Fruit fly (Drosophila melanogaster) Kc167 (cell line): ENCODE measurements around the gene Doa.

Experiments
- Myc ChIP-seq: fragments of >200 bp; optimal IDR thresholded peaks from 2 replicates; lab custom pipeline; 2017; ENCODE audit warnings: missing external identifiers
- Sin3A ChIP-seq: fragments of >200 bp; optimal IDR thresholded peaks from 2 replicates; lab custom pipeline; 2018; ENCODE audit warnings: missing external identifiers
- h ChIP-seq: fragments of >200 bp; optimal IDR thresholded peaks from 3 replicates; lab custom pipeline; 2018; ENCODE audit warnings: missing external identifiers
- insv ChIP-seq: fragments of >200 bp; optimal IDR thresholded peaks from 3 replicates; lab custom pipeline; 2018; ENCODE audit warnings: missing external identifiers
- psq ChIP-seq: fragments of >200 bp; optimal IDR thresholded peaks from 2 replicates; lab custom pipeline; 2017; ENCODE audit warnings: missing external identifiers
- ttk ChIP-seq: sonication (Bioruptor generic); optimal IDR thresholded peaks from 2 replicates; lab custom pipeline; 2017; ENCODE audit warnings: missing external identifiers

Doa gene

dm6 chr3R:28848693-28849470, 39.0 kb upstream of the Doa start:
- TF ChIP-seq ttk (lab: Kevin White, UChicago) = no peak
- TF ChIP-seq Myc (lab: Kevin White, UChicago) = no peak
- no peak for TF ChIP-seq h (lab: Kevin White, UChicago)
- TF ChIP-seq psq = no peak
- TF ChIP-seq insv (lab: Kevin White, UChicago) = no peak
- no peak for TF ChIP-seq Sin3A

DNA sequence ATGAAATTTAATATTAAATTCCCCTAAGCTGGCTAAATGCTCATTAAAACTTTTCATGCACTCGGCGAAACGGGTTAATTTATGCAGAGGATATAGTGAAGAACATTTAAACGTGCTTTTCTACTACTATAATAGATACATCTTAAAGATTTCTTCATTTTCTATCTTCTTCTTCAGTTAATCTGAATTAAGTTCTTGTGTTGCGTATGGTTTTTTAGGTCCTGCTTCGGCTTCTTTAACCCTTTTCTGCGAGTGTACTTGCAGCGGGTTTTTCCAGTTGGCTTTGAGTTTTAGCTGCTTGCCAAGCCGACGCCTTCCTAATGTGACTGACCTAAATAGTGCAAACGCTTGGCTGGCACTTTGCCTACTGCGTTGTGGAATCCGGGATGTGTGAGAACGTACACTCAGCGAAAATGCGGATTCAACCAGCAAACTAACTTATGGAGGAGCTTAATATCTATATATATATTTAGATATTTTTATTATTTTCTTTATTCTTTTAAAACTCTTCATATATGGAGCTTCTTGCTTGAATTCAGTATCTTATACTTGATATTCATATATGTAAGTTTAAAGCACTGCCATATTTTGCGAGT, 37.1 kb upstream of the Doa start:
- TF ChIP-seq h (lab: Kevin White, UChicago) = no peak
- TF ChIP-seq ttk (lab: Kevin White, UChicago) = no peak
- TF ChIP-seq Myc (lab: Kevin White, UChicago) = no peak
- no peak for TF ChIP-seq insv (lab: Kevin White, UChicago)
- no peak for TF ChIP-seq psq
- TF ChIP-seq Sin3A = no peak

DNA sequence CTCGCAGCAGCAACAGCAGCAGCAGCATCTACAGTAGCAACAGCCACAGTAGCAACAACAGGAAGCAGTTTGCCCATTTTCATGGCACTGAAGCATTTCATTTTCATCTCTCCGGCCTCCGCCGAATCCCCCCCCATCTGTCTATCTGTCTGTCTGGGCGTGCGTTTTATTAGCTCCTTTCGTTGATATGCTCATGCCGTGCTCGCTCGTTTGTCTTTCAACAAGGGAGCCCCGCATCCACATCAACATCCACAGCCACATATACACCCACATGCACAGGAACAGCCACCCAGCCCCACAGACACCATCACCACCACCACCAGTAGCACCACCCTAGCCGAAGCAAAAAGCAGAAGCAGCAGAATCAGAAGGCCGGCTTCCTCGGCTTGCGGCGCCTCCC, 36.3 kb upstream of the Doa start:
- TF ChIP-seq ttk (lab: Kevin White, UChicago) (no peak), psq (no peak), Sin3A (no peak), Myc (lab: Kevin White, UChicago) (no peak), h (lab: Kevin White, UChicago) (no peak), insv (lab: Kevin White, UChicago) (no peak)

- TF ChIP-seq Sin3A (no peak), h (lab: Kevin White, UChicago) (no peak), Myc (lab: Kevin White, UChicago) (no peak), ttk (lab: Kevin White, UChicago) (no peak), psq (no peak), insv (lab: Kevin White, UChicago) (no peak)
These were observed 35.9 kb upstream of the Doa start for dm6 chr3R:28851966-28852377.

DNA sequence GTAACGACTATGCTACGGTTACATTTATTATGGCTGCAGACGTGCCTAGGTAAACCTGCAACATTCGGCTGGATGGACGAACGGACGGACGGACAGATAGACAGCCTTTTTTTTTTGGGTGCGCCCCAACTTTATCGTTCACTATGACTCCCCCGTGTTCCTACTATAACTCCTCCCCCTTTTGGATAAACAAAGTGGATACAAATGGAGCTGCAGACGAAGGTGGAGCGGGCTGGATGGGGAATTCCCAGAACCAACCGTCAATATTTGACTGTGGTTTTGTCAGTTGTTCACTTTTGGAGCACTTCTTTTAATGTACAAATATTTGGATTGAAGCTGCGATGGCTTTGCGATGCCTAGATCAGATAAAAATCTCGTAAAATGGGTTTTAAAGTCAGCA, 31.7 kb upstream of the Doa start:
- TF ChIP-seq h (lab: Kevin White, UChicago) (no peak), Myc (lab: Kevin White, UChicago) (no peak), ttk (lab: Kevin White, UChicago) (no peak), psq (no peak), insv (lab: Kevin White, UChicago) (no peak), Sin3A (no peak)

- TF ChIP-seq h (lab: Kevin White, UChicago) = no peak
- TF ChIP-seq Sin3A = no peak
- TF ChIP-seq psq = no peak
- TF ChIP-seq ttk (lab: Kevin White, UChicago) = no peak
- no peak for TF ChIP-seq Myc (lab: Kevin White, UChicago)
These were observed 31.0 kb upstream of the Doa start for dm6 chr3R:28856829-28857228.

- TF ChIP-seq ttk (lab: Kevin White, UChicago) (no peak), h (lab: Kevin White, UChicago) (no peak), Sin3A (no peak), insv (lab: Kevin White, UChicago) (no peak), psq (no peak), Myc (lab: Kevin White, UChicago) (no peak)
These were observed 30.4 kb upstream of the Doa start for dm6 chr3R:28857287-28858024.

- TF ChIP-seq psq (no peak), Sin3A (no peak), ttk (lab: Kevin White, UChicago) (no peak), Myc (lab: Kevin White, UChicago) (no peak)
These were observed 29.6 kb upstream of the Doa start for dm6 chr3R:28858241-28858647.

DNA sequence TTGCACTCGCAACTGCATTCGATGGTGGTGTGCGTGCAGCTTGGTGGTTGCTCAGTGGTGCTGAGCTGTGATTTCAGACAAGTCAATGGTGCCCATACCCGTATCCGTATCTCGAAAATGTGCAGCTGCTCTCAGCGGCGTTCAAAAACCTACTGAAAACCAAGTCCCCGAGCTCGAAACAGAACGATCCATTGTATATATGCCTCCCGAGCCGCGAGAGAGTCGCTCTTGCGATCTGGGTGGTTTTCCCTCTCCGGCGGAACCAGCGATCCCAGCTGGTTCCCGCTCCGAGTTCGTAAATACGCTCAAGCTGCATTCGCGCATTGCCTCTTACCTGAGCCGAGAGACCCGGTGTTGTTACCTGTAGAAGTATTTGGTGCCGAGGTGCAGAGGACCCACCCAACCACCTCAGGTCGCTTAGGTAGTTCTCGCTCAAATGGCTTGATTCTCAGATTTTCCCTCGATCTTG, 28.8 kb upstream of the Doa start, which contains the start of gene Inx3:
Inx3 (minus strand) TSS at position 440 of the 469 bp plus-strand sequence.
- TF ChIP-seq Myc (lab: Kevin White, UChicago) (no peak), insv (lab: Kevin White, UChicago) (no peak), psq (no peak), ttk (lab: Kevin White, UChicago) (no peak), h (lab: Kevin White, UChicago) (no peak), Sin3A (no peak)

dm6 chr3R:28860582-28860981, 27.3 kb upstream of the Doa start:
- TF ChIP-seq psq (no peak), ttk (lab: Kevin White, UChicago) (no peak), insv (lab: Kevin White, UChicago) (no peak), Sin3A (no peak), h (lab: Kevin White, UChicago) (no peak), Myc (lab: Kevin White, UChicago) (no peak)

DNA sequence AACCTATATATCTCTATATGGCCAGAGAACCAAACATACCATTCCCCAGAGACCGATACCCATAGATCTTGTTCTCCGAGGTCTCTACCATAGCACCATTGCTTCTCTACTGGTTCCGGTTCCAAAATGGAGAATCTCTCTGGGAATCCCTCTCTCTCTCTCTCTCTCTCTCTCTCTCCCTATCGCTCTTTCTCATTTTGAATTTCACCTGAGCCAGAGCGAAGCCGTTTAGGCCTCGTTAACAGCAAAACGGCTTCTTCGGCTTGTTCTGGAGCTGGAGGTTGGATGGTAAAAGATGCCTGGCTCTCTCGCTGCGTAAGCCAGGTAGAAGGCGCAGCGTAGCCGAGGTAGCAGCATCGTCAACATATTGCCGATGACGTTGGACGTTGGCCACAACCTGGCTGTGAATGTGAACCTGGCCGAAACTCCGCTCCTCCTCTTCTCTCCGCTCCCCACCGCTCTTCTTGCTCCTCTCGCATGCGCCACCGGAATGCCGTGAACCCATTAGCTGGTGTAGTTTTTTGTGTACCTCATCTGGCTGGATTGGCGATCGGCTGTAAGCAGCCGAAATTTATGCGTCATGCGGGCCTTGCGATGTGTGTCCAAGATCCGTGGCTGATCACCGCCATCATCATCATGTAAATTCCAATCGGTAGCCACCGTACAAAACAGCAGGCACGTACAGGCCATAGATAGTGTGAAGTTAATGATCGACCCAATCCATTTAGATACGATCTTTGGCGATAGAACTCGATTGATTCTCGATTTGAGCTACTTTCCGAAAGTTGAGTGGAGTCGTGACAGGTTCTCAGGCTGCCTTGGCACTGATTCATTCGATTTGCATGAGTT, 26.3 kb upstream of the Doa start:
- no peak for TF ChIP-seq h (lab: Kevin White, UChicago)
- TF ChIP-seq Myc (lab: Kevin White, UChicago) = no peak
- no peak for TF ChIP-seq psq
- TF ChIP-seq ttk (lab: Kevin White, UChicago) = no peak
- TF ChIP-seq Sin3A = no peak
- no peak for TF ChIP-seq insv (lab: Kevin White, UChicago)
